Worm (Caenorhabditis elegans): ENCODE measurements around the gene adss-1.

DNA sequence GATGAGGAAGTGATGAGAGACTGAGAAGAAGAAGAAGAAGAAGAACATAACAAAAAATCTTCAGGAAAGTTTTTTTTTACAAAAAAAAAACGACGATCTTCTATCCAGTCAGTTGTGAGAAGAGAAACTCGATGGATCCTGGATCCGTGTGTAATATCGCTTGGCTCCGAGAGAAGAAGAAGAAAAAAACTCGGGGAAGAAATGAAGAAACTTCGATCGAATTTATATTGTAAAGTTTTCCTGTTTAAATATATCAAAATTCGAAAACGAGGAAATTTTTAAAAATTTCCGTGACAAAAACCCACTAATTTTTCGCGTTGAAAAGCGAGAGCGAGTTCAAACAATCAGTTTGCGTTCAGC lies at the start of gene adss-1:
- TF ChIP-seq Y67H2A.10 (GFP tag; conservative IDR thresholded peaks at IDR 0.05) (no peak), snpc-1.3 (tag; optimal IDR thresholded peaks at IDR 0.05; ENCODE audit: insufficient read depth) (no peak), rpc-1 (optimal IDR thresholded peaks at IDR 0.05) (no peak), rpc-1 (tag; optimal IDR thresholded peaks at IDR 0.05) (no peak), pha-4 (tag; optimal IDR thresholded peaks at IDR 0.05) (no peak), D2030.7 (GFP tag; IDR thresholded peaks at IDR 0.05) (no peak)
